Worm (Caenorhabditis elegans): Measurements from ENCODE around the gene F21C10.1.
A peak's percentile ranks its signal among the peaks of the same experiment; 100 is the strongest.

F21C10.1 gene

DNA sequence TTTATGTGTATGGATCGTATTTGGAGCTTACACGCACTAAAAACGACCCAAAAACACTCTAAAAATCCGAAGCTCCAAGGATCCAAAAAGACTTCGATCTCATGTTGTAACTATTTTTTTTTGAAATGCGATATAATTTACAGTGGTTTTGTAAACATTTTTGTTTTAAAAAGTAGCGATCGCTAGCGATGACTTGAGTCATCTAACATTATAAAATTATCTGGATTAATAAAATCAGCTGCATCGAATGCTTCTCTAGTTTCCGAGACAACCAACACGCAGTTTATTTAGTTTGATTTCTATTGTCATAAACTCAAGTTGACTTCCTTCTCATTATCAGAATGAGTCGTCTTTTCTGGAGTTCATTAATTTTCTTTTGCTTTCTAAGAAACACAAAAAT, at the start of gene F21C10.1:
Gene F21C10.1, plus strand, starts transcription at position 301 of the 400 bp plus-strand sequence.
- no peak for TF ChIP-seq tab-1 (GFP tag; IDR thresholded peaks at IDR 0.05)
- no peak for TF ChIP-seq flt-1 (GFP tag; IDR thresholded peaks at IDR 0.05)
- no peak for TF ChIP-seq ztf-23 (GFP tag; IDR thresholded peaks at IDR 0.05)
- no peak for TF ChIP-seq cog-1 (tag; optimal IDR thresholded peaks at IDR 0.05)
- TF ChIP-seq T22C8.4 (GFP tag; IDR thresholded peaks at IDR 0.05), result no peak
- TF ChIP-seq ztf-29 (GFP tag; IDR thresholded peaks at IDR 0.05), result no peak
- no peak for TF ChIP-seq med-1 (GFP tag; optimal IDR thresholded peaks at IDR 0.05; ENCODE audit: insufficient read depth)
- TF ChIP-seq ref-1 (GFP tag; conservative IDR thresholded peaks at IDR 0.05), result no peak
- TF ChIP-seq klf-2 (GFP tag; conservative IDR thresholded peaks at IDR 0.05), result no peak

DNA sequence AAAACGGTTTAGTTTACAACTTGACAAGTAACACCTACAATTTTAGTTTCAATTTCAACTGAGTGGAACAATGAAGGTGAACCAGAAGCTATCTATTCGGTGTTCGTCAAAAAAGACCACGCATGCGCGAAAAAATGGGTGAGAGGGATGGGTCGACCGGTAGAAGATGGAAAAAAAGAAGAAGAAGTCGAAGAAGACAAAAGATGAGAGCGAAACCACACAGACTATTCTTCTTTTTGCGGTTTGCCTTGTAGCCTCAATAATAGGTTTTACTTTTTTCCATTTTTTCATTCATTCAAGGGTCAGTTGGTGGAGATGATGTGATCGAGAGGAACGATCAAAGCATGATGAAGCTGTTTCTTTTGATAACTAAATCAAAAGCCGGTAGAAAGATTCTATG, 49.8 kb upstream of the F21C10.1 start:
- TF ChIP-seq tab-1 (GFP tag; IDR thresholded peaks at IDR 0.05), result no peak
- no peak for TF ChIP-seq ztf-29 (GFP tag; IDR thresholded peaks at IDR 0.05)
- TF ChIP-seq med-1 (GFP tag; optimal IDR thresholded peaks at IDR 0.05; ENCODE audit: insufficient read depth), result no peak
- TF ChIP-seq ztf-23 (GFP tag; IDR thresholded peaks at IDR 0.05), result no peak
- no peak for TF ChIP-seq cog-1 (tag; optimal IDR thresholded peaks at IDR 0.05)
- no peak for TF ChIP-seq flt-1 (GFP tag; IDR thresholded peaks at IDR 0.05)
- no peak for TF ChIP-seq klf-2 (GFP tag; conservative IDR thresholded peaks at IDR 0.05)
- no peak for TF ChIP-seq T22C8.4 (GFP tag; IDR thresholded peaks at IDR 0.05)

DNA sequence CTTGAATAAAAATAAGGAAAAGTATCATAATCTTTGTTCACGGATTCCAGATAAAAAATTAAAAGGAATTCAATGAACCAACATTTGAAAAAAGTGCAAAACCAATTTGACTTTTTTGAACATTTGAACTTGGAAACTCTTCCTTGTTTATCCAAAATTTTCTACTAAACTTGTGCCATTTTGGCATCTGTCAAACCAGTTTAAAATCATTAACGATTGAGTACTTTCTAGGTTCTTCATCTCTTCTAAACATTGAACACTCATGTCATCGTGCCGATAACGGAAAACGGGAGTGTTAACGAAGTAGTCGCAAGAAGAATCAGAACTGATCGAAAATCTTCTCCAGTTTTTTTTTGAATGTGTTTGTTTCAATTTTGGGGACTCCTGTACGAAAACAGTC, 47.9 kb upstream of the F21C10.1 start:
- no peak for TF ChIP-seq med-1 (GFP tag; optimal IDR thresholded peaks at IDR 0.05; ENCODE audit: insufficient read depth)
- TF ChIP-seq ref-1 (GFP tag; conservative IDR thresholded peaks at IDR 0.05), result no peak
- TF ChIP-seq ztf-23 (GFP tag; IDR thresholded peaks at IDR 0.05), result no peak
- TF ChIP-seq T22C8.4 (GFP tag; IDR thresholded peaks at IDR 0.05), result no peak
- TF ChIP-seq tab-1 (GFP tag; IDR thresholded peaks at IDR 0.05), result no peak
- TF ChIP-seq flt-1 (GFP tag; IDR thresholded peaks at IDR 0.05), result no peak
- no peak for TF ChIP-seq klf-2 (GFP tag; conservative IDR thresholded peaks at IDR 0.05)
- no peak for TF ChIP-seq ztf-29 (GFP tag; IDR thresholded peaks at IDR 0.05)
- no peak for TF ChIP-seq cog-1 (tag; optimal IDR thresholded peaks at IDR 0.05)

DNA sequence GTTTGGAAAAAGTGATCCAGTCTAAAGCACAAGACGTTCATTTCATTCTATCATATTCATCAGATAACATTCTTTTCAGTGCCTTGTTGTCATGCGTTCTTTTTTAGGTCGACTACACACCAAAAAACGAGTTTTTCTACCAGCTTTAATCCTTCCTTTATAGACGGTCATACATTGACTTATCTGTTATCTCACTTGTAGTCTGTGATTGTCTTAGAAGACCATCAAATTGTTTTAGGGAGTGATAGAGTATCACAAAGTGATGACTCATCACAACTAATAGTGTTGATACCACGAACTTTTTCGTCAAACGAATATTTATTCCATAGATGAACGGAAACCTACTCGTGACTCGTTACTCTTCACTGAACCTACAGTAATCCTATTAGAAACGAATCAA, 46.3 kb upstream of the F21C10.1 start:
- no peak for TF ChIP-seq tab-1 (GFP tag; IDR thresholded peaks at IDR 0.05)
- no peak for TF ChIP-seq ref-1 (GFP tag; conservative IDR thresholded peaks at IDR 0.05)
- TF ChIP-seq cog-1 (tag; optimal IDR thresholded peaks at IDR 0.05), result no peak
- TF ChIP-seq klf-2 (GFP tag; conservative IDR thresholded peaks at IDR 0.05), result no peak
- no peak for TF ChIP-seq med-1 (GFP tag; optimal IDR thresholded peaks at IDR 0.05; ENCODE audit: insufficient read depth)
- TF ChIP-seq T22C8.4 (GFP tag; IDR thresholded peaks at IDR 0.05), result no peak
- no peak for TF ChIP-seq ztf-23 (GFP tag; IDR thresholded peaks at IDR 0.05)
- no peak for TF ChIP-seq ztf-29 (GFP tag; IDR thresholded peaks at IDR 0.05)
- TF ChIP-seq flt-1 (GFP tag; IDR thresholded peaks at IDR 0.05), result no peak

DNA sequence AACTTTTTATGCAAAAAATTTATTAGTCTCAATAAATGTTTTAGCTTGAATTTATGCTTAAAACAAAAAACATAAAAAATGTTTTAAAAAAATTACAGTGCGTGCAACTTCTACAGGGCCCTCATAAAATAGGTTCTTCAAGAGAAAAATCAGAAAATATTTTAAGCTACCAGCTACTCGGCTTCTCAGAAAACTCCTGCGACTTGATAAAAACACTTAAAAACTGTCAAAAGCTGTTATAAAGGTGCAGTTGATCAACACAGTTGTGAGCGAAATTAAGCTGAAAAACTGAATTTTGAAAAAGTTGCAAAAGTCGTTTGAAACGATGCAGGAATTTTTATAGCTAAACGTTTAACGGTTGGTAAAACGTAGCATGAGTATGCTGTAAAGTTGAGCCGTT, 43.4 kb upstream of the F21C10.1 start:
- TF ChIP-seq cog-1 (tag; optimal IDR thresholded peaks at IDR 0.05) (no peak), ztf-29 (GFP tag; IDR thresholded peaks at IDR 0.05) (no peak), tab-1 (GFP tag; IDR thresholded peaks at IDR 0.05) (no peak), ref-1 (GFP tag; conservative IDR thresholded peaks at IDR 0.05) (no peak), T22C8.4 (GFP tag; IDR thresholded peaks at IDR 0.05) (no peak), flt-1 (GFP tag; IDR thresholded peaks at IDR 0.05) (peak; percentile 42; the same call in 1 of the 2 replicates), klf-2 (GFP tag; conservative IDR thresholded peaks at IDR 0.05) (no peak), med-1 (GFP tag; optimal IDR thresholded peaks at IDR 0.05; ENCODE audit: insufficient read depth) (no peak), ztf-23 (GFP tag; IDR thresholded peaks at IDR 0.05) (0 out of 2 replicates have a peak, but pooled peaks have one; percentile 7)

DNA sequence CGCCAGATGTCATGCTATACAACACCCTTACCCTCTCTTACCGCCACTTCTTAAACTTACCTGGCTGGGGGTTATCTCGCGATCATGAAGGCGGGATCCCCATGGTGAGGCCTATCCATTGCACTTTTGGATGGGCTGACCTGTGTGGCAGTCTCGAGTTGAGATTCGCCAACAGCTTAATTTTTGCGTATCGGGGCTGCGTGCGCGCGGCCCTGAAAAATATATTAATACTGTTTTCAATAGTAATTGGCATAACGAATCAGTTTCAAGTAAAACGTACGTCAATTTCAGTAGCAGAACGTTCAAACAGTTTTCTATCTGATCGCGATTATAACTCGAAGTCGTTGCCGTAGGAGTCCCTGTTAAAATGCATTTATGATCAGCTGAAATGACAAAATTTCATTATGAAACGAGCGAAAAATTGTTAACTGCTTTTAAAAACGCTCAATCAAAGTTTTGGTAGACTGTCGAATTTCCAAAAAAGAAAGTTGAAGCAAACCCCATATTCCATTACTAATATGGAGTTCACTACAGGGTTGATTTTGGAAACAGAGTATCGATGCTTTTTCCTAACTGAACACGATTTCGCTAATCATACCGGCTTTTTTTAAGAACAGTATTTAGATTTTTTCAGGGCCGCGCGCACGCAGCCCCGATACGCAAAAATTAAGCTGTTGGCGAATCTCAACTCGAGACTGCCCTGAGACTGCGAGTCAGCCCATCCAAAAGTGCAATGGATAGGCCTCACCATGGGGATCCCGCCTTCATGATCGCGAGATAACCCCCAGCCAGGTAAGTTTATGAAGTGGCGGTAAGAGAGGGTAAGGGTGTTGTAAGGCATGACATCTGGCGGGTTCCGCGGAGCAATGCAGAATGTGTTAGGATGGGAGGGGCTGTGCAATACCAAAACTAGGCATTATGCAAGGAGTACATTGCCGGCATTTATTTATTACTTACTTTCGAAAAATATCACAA, 41.0 kb upstream of the F21C10.1 start:
- 0 out of 2 replicates have a peak, but pooled peaks have one; percentile 8 for TF ChIP-seq tab-1 (GFP tag; IDR thresholded peaks at IDR 0.05)

DNA sequence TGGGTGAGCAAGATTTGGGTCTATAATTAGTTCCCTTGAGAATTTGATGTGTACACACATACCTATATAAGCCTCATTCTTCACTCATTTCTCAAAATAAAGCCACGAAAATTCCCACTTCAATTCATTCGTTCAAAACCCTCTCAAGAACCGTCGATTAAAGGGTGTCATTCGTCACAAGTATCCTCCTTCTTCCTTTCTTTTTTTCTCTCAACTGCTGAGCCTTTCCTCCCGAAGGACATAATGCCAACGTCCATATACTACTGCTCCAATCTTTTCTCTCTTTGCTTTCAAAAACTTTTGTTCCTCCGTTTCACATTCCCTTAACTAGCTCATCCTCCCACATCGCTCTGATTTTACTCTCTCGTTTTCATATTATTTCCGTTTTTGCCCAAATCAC, 39.9 kb upstream of the F21C10.1 start, which contains the start of gene T27E4.1:
Gene T27E4.1, plus strand, starts transcription at position 137 of the 400 bp plus-strand sequence.
- TF ChIP-seq ztf-23 (GFP tag; IDR thresholded peaks at IDR 0.05) (no peak), med-1 (GFP tag; optimal IDR thresholded peaks at IDR 0.05; ENCODE audit: insufficient read depth) (no peak), cog-1 (tag; optimal IDR thresholded peaks at IDR 0.05) (no peak), T22C8.4 (GFP tag; IDR thresholded peaks at IDR 0.05) (no peak), tab-1 (GFP tag; IDR thresholded peaks at IDR 0.05) (no peak), klf-2 (GFP tag; conservative IDR thresholded peaks at IDR 0.05) (no peak), ztf-29 (GFP tag; IDR thresholded peaks at IDR 0.05) (no peak), ref-1 (GFP tag; conservative IDR thresholded peaks at IDR 0.05) (no peak), flt-1 (GFP tag; IDR thresholded peaks at IDR 0.05) (no peak)

DNA sequence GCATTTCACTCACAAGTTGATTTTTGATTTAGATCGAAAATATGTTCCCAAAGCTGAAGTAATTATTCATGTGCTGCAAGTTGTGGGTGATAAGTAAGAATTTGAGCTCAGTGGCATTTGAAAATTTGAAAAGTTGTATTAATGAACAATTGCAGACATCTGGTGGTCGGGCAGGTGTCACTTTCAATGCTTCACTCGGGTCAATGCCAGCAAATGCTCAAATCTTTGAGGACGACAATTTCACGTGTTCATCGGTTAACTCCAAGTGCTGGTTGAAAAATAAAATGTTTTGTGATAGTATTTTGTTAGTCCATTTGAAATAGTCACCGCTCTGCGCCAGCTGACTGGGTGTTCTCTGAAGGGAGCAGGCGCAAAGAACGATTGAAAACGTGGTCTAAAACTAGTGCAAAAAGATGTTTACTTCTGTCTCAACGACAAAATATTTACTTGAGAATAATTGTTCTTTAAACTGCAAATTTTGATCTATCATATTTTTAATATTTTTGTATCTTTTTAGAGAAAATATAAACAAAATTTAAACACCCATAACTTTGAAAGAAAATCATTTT, 38.0 kb upstream of the F21C10.1 start:
- TF ChIP-seq klf-2 (GFP tag; conservative IDR thresholded peaks at IDR 0.05) (no peak), ref-1 (GFP tag; conservative IDR thresholded peaks at IDR 0.05) (no peak), ztf-23 (GFP tag; IDR thresholded peaks at IDR 0.05) (no peak), cog-1 (tag; optimal IDR thresholded peaks at IDR 0.05) (no peak), ztf-29 (GFP tag; IDR thresholded peaks at IDR 0.05) (no peak), T22C8.4 (GFP tag; IDR thresholded peaks at IDR 0.05) (no peak), tab-1 (GFP tag; IDR thresholded peaks at IDR 0.05) (no peak), flt-1 (GFP tag; IDR thresholded peaks at IDR 0.05) (no peak), med-1 (GFP tag; optimal IDR thresholded peaks at IDR 0.05; ENCODE audit: insufficient read depth) (no peak)

DNA sequence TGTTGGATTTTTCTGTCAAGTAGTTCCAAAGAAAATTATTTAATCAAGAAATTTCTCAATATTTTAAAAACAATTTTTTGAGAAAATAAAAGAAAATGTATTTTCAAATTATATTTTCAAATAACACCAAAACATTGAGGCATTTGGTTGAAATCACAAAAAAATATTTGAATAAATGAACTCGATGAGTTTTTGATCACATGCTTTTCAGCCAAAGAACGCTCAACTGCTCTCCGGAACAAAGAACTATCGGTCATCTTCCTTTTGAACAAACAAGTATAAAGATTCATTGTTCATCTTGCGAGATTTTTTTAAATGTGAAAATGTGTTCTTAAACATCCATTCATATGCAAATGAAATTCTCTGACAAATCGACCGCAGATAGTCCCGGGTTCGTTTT, 37.2 kb upstream of the F21C10.1 start:
- TF ChIP-seq flt-1 (GFP tag; IDR thresholded peaks at IDR 0.05) (no peak), cog-1 (tag; optimal IDR thresholded peaks at IDR 0.05) (no peak), med-1 (GFP tag; optimal IDR thresholded peaks at IDR 0.05; ENCODE audit: insufficient read depth) (no peak), ref-1 (GFP tag; conservative IDR thresholded peaks at IDR 0.05) (no peak)
